Worm (Caenorhabditis elegans) whole organism, L4 larva: ENCODE data around the gene C25F9.4.

Source experiments
- F26F4.8 ChIP-seq: fragments of 200-800 bp; sonication (Bioruptor generic); conservative IDR thresholded peaks from 2 replicates; pipeline ENCODE4 v1.3.6; 2022; ENCODE audit warnings: missing genetic modification characterization, missing compliant biosample characterization
- F44E2.7 ChIP-seq: fragments of 200-800 bp; sonication (Bioruptor generic); IDR thresholded peaks from 2 replicates; pipeline ENCODE4 v2.1.2; 2022; ENCODE audit warnings: missing genetic modification characterization, missing compliant biosample characterization
- T26A8.4 ChIP-seq: fragments of 200-800 bp; sonication (Bioruptor generic); IDR thresholded peaks from 2 replicates; pipeline ENCODE4 v1.3.6; 2022; ENCODE audit warnings: missing genetic modification characterization, missing compliant biosample characterization
- Y48G9A.11 ChIP-seq: fragments of 200-800 bp; sonication (Bioruptor generic); IDR thresholded peaks from 2 replicates; pipeline ENCODE4 v1.3.6; 2022; ENCODE audit warnings: missing genetic modification reagents, missing genetic modification characterization, missing compliant biosample characterization
- Y75B8A.6 ChIP-seq: fragments of 200-800 bp; sonication (Bioruptor generic); IDR thresholded peaks from 2 replicates; pipeline ENCODE4 v1.3.6; 2022; ENCODE audit warnings: missing genetic modification reagents, missing genetic modification characterization, missing compliant biosample characterization
- aha-1 ChIP-seq: fragments of 150-350 bp; peaks from one replicate; lab custom pipeline; 2014; ENCODE audit warnings: missing biosample characterization, missing genetic modification characterization
- aly-2 ChIP-seq: sonication (generic microtip); optimal IDR thresholded peaks from 2 replicates; lab custom pipeline; 2018; ENCODE audit warnings: missing biosample characterization, missing genetic modification characterization
- ceh-20 ChIP-seq: fragments of 200-800 bp; sonication (Bioruptor generic); IDR thresholded peaks from 2 replicates; pipeline ENCODE4 v1.3.6; 2022; ENCODE audit warnings: missing genetic modification reagents, missing genetic modification characterization, missing compliant biosample characterization
- ceh-44 ChIP-seq: fragments of 200-800 bp; sonication (Bioruptor generic); IDR thresholded peaks from 2 replicates; pipeline ENCODE4 v1.3.6; 2022; ENCODE audit warnings: missing genetic modification reagents, missing genetic modification characterization, missing compliant biosample characterization
- ceh-82 ChIP-seq: sonication (generic microtip); optimal IDR thresholded peaks from 2 replicates; lab custom pipeline; 2017; ENCODE audit warnings: missing biosample characterization, missing genetic modification characterization
- cey-2 ChIP-seq: sonication (generic microtip); optimal IDR thresholded peaks from 3 replicates; lab custom pipeline; 2017; ENCODE audit warnings: missing genetic modification characterization, mild to moderate bottlenecking, missing compliant biosample characterization, antibody characterized with exemption, borderline replicate concordance; ENCODE audit not compliant: insufficient read depth
- ctbp-1 ChIP-seq: fragments of 200-800 bp; sonication (Bioruptor generic); IDR thresholded peaks from 2 replicates; pipeline ENCODE4 v1.3.6; 2022; ENCODE audit warnings: missing genetic modification reagents, missing genetic modification characterization, missing compliant biosample characterization
- daf-12 ChIP-seq: fragments of 150-350 bp; optimal IDR thresholded peaks from 2 replicates; lab custom pipeline; 2014; ENCODE audit warnings: missing biosample characterization, missing genetic modification reagents, missing genetic modification characterization
- daf-16 ChIP-seq, 3 experiments: sonication (generic microtip); optimal IDR thresholded peaks; 2 replicates each; lab custom pipeline; 2016 to 2017; ENCODE audit warnings: missing genetic modification characterization in 3 of 3, missing genetic modification reagents in 3 of 3, mild to moderate bottlenecking in 2 of 3, missing compliant biosample characterization in 2 of 3, missing biosample characterization in 1 of 3, moderate library complexity in 1 of 3
- daf-19 ChIP-seq: fragments of 200-800 bp; sonication (Bioruptor generic); conservative IDR thresholded peaks from 2 replicates; pipeline ENCODE4 v1.3.6; 2022; ENCODE audit warnings: missing genetic modification characterization, missing compliant biosample characterization
- daf-8 ChIP-seq: fragments of 200-800 bp; sonication (Bioruptor generic); IDR thresholded peaks from 2 replicates; pipeline ENCODE4 v1.3.6; 2022; ENCODE audit warnings: missing genetic modification characterization, missing compliant biosample characterization
- dmd-8 ChIP-seq: fragments of 200-800 bp; sonication (Bioruptor generic); IDR thresholded peaks from 2 replicates; pipeline ENCODE4 v1.3.6; 2022; ENCODE audit warnings: missing genetic modification characterization, missing compliant biosample characterization
- dmd-9 ChIP-seq: fragments of 200-800 bp; sonication (Bioruptor generic); IDR thresholded peaks from 2 replicates; pipeline ENCODE4 v1.3.6; 2022; ENCODE audit warnings: missing genetic modification reagents, missing genetic modification characterization, missing compliant biosample characterization
- duxl-1 ChIP-seq: sonication (generic microtip); optimal IDR thresholded peaks from 2 replicates; lab custom pipeline; 2016; ENCODE audit warnings: mild to moderate bottlenecking, missing genetic modification characterization, moderate library complexity, missing compliant biosample characterization; ENCODE audit not compliant: poor library complexity
- egl-43 ChIP-seq: fragments of 200-800 bp; sonication (Bioruptor generic); IDR thresholded peaks from 2 replicates; pipeline ENCODE4 v1.3.6; 2022; ENCODE audit warnings: missing genetic modification reagents, missing genetic modification characterization, missing compliant biosample characterization
- fos-1 ChIP-seq: fragments of 150-350 bp; optimal IDR thresholded peaks from 2 replicates; lab custom pipeline; 2014; ENCODE audit warnings: missing biosample characterization, missing genetic modification characterization
- hif-1 ChIP-seq, 2 experiments: sonication (generic microtip); optimal IDR thresholded peaks; 2 replicates each; lab custom pipeline; 2016 to 2017; ENCODE audit warnings: missing compliant biosample characterization in 2 of 2, missing genetic modification characterization in 2 of 2, missing genetic modification reagents in 2 of 2, missing genotype in 2 of 2, mild to moderate bottlenecking in 1 of 2
- hlh-11 ChIP-seq: fragments of 200-800 bp; sonication (Bioruptor generic); optimal IDR thresholded peaks from 2 replicates; lab custom pipeline; 2018; ENCODE audit warnings: mild to moderate bottlenecking, missing genetic modification characterization, missing compliant biosample characterization
- hlh-30 ChIP-seq: sonication (generic microtip); optimal IDR thresholded peaks from 2 replicates; lab custom pipeline; 2017; ENCODE audit warnings: antibody characterized with exemption, mild to moderate bottlenecking, missing genetic modification characterization, missing compliant biosample characterization; ENCODE audit not compliant: insufficient read depth
- lim-7 ChIP-seq: fragments of 200-800 bp; sonication (Bioruptor generic); IDR thresholded peaks from 2 replicates; pipeline ENCODE4 v1.3.6; 2022; ENCODE audit warnings: missing genetic modification characterization, missing compliant biosample characterization
- lin-39 ChIP-seq: fragments of 150-350 bp; optimal IDR thresholded peaks from 2 replicates; lab custom pipeline; 2014; ENCODE audit warnings: missing biosample characterization, missing genetic modification reagents, missing genetic modification characterization
- mdt-29 ChIP-seq: fragments of 200-800 bp; sonication (Bioruptor generic); IDR thresholded peaks from 2 replicates; pipeline ENCODE4 v1.3.6; 2022; ENCODE audit warnings: missing genetic modification reagents, missing genetic modification characterization, missing compliant biosample characterization
- mxl-2 ChIP-seq: fragments of 200-800 bp; sonication (Bioruptor generic); conservative IDR thresholded peaks from 2 replicates; pipeline ENCODE4 v1.3.6; 2022; ENCODE audit warnings: missing genetic modification reagents, missing genetic modification characterization, missing compliant biosample characterization
- nhr-111 ChIP-seq: fragments of 200-800 bp; sonication (Bioruptor generic); optimal IDR thresholded peaks from 2 replicates; lab custom pipeline; 2018; ENCODE audit warnings: mild to moderate bottlenecking, missing genetic modification characterization, missing compliant biosample characterization
- nhr-25 ChIP-seq: sonication (generic microtip); optimal IDR thresholded peaks from 2 replicates; lab custom pipeline; 2017; ENCODE audit warnings: missing genetic modification characterization, mild to moderate bottlenecking, missing compliant biosample characterization, antibody characterized with exemption, moderate library complexity, borderline replicate concordance; ENCODE audit not compliant: insufficient read depth
- nhr-28 ChIP-seq: fragments of 150-350 bp; optimal IDR thresholded peaks from 2 replicates; lab custom pipeline; 2014; ENCODE audit warnings: missing biosample characterization, missing genetic modification characterization
- nhr-41 ChIP-seq: fragments of 200-800 bp; sonication (Bioruptor generic); IDR thresholded peaks from 2 replicates; pipeline ENCODE4 v1.3.6; 2022; ENCODE audit warnings: missing genetic modification reagents, missing genetic modification characterization, missing compliant biosample characterization
- nhr-42 ChIP-seq: fragments of 200-800 bp; sonication (Bioruptor generic); IDR thresholded peaks from 2 replicates; pipeline ENCODE4 v1.3.6; 2022; ENCODE audit warnings: missing genetic modification characterization, missing compliant biosample characterization
- php-3 ChIP-seq: fragments of 200-800 bp; sonication (Bioruptor generic); IDR thresholded peaks from 2 replicates; pipeline ENCODE4 v1.3.6; 2022; ENCODE audit warnings: missing genetic modification reagents, missing genetic modification characterization, missing compliant biosample characterization
- saeg-2 ChIP-seq: fragments of 200-800 bp; sonication (Bioruptor generic); IDR thresholded peaks from 2 replicates; pipeline ENCODE4 v1.3.6; 2022; ENCODE audit warnings: missing genetic modification reagents, missing genetic modification characterization, missing compliant biosample characterization
- snpc-1.2 ChIP-seq: fragments of 200-800 bp; sonication (Bioruptor generic); IDR thresholded peaks from 2 replicates; pipeline ENCODE4 v1.3.6; 2022; ENCODE audit warnings: missing genetic modification reagents, missing genetic modification characterization, missing compliant biosample characterization
- tra-1 ChIP-seq: fragments of 200-800 bp; sonication (Bioruptor generic); IDR thresholded peaks from 2 replicates; pipeline ENCODE4 v1.3.6; 2022; ENCODE audit warnings: missing genetic modification reagents, missing genetic modification characterization, missing compliant biosample characterization
- unc-130 ChIP-seq: sonication (generic microtip); optimal IDR thresholded peaks from 2 replicates; lab custom pipeline; 2016; ENCODE audit warnings: missing genetic modification reagents, missing genetic modification characterization, missing compliant biosample characterization
- zfp-2 ChIP-seq: sonication (generic microtip); optimal IDR thresholded peaks from 2 replicates; lab custom pipeline; 2016; ENCODE audit warnings: mild to moderate bottlenecking, missing genetic modification characterization, missing compliant biosample characterization
- zip-11 ChIP-seq: fragments of 200-800 bp; sonication (Bioruptor generic); IDR thresholded peaks from 2 replicates; pipeline ENCODE4 v1.3.6; 2022; ENCODE audit warnings: missing genetic modification characterization, missing compliant biosample characterization
- ztf-11 ChIP-seq: fragments of 150-350 bp; optimal IDR thresholded peaks from 2 replicates; lab custom pipeline; 2014; ENCODE audit warnings: missing biosample characterization, missing genetic modification characterization
- ztf-7 ChIP-seq: fragments of 150-350 bp; optimal IDR thresholded peaks from 2 replicates; lab custom pipeline; 2014; ENCODE audit warnings: missing biosample characterization, missing genetic modification characterization

C25F9.4 gene

ce11 chrV:19431036-19431435 is 14.7 kb upstream of the C25F9.4 start, which contains the start of gene srw-85:
TSS of gene srw-85 (minus strand) at chrV:19431136.
- TF ChIP-seq zip-11 (GFP tag; lab: Robert Waterston, UW) (no peak), nhr-111 (GFP tag; lab: Kevin White, UChicago) (no peak), T26A8.4 (GFP tag; lab: Robert Waterston, UW) (no peak), nhr-42 (no peak), daf-19 (no peak), snpc-1.2 (GFP tag; lab: Robert Waterston, UW) (no peak), hlh-30 (no peak), zfp-2 (tag; lab: Kevin White, UChicago) (no peak), unc-130 (GFP tag; lab: Kevin White, UChicago) (no peak), egl-43 (GFP tag; lab: Robert Waterston, UW) (no peak), hif-1 (tag; optimal IDR thresholded peaks at IDR 0.05; lab: Kevin White, UChicago) (no peak), ceh-20 (GFP tag; lab: Robert Waterston, UW) (no peak), Y48G9A.11 (GFP tag; lab: Robert Waterston, UW) (no peak), cey-2 (tag; lab: Kevin White, UChicago) (no peak), dmd-9 (GFP tag; lab: Robert Waterston, UW) (no peak)

ce11 chrV:19430351-19430913 is 14.1 kb upstream of the C25F9.4 start:
- TF ChIP-seq nhr-111 (GFP tag; lab: Kevin White, UChicago) (peak; percentile 62), hlh-11 (tag; lab: Kevin White, UChicago) (peak; percentile 8), saeg-2 (0 out of 2 replicates have a peak, but pooled peaks have one; percentile 11), tra-1 (GFP tag; lab: Robert Waterston, UW) (0 out of 2 replicates have a peak, but pooled peaks have one; percentile 25), hlh-30 (peak; percentile 30), lin-39 (tag; lab: Kevin White, UChicago) (no peak), php-3 (GFP tag; lab: Robert Waterston, UW) (no peak), F26F4.8 (GFP tag; lab: Robert Waterston, UW) (0 out of 2 replicates have a peak, but pooled peaks have one; percentile 19), mxl-2 (GFP tag; lab: Robert Waterston, UW) (peak; percentile 63; the same call in 1 of the 2 replicates)

DNA sequence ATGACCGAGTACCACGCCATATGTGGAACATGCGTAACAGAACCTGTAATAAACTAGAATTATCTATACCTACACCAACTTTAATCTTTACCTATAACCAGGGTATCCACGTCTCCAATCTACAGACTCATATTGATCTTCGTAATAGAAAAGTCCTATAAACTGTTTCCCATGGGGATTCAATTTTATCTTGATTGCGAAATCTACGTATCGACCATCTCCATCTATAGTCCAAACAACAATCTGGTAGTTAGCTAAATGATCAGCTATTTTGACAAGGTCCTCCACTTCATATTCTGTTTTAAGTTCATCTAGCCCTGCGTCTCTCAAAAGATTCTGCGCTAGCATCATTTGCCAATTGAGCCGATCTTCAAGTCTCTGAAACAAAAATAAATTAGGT is 13.2 kb upstream of the C25F9.4 start:
- TF ChIP-seq daf-12 (tag; lab: Kevin White, UChicago) (no peak), mdt-29 (GFP tag; lab: Robert Waterston, UW) (no peak), aha-1 (tag; lab: Kevin White, UChicago) (no peak), ctbp-1 (no peak), Y75B8A.6 (GFP tag; lab: Robert Waterston, UW) (0 out of 2 replicates have a peak, but pooled peaks have one; percentile 47), ceh-44 (GFP tag; lab: Robert Waterston, UW) (no peak), nhr-111 (GFP tag; lab: Kevin White, UChicago) (no peak), dmd-8 (GFP tag; lab: Robert Waterston, UW) (no peak), tra-1 (GFP tag; lab: Robert Waterston, UW) (no peak)

ce11 chrV:19428936-19429335 is 12.6 kb upstream of the C25F9.4 start:
- TF ChIP-seq duxl-1 (no peak), F44E2.7 (GFP tag; lab: Robert Waterston, UW) (no peak), lim-7 (GFP tag; lab: Robert Waterston, UW) (no peak), ctbp-1 (no peak), T26A8.4 (GFP tag; lab: Robert Waterston, UW) (no peak), nhr-41 (GFP tag; lab: Robert Waterston, UW) (no peak), cey-2 (tag; lab: Kevin White, UChicago) (no peak), daf-16 (GFP tag; optimal IDR thresholded peaks at IDR 0.05; lab: Kevin White, UChicago) (no peak), daf-16 (tag; optimal IDR thresholded peaks at IDR 0.05; lab: Kevin White, UChicago) (no peak), aly-2 (no peak), ztf-7 (no peak), daf-8 (no peak), daf-19 (no peak), nhr-28 (tag; lab: Kevin White, UChicago) (no peak), ztf-11 (no peak), ceh-82 (tag; lab: Kevin White, UChicago) (no peak), fos-1 (tag; lab: Kevin White, UChicago) (no peak), nhr-25 (tag; lab: Kevin White, UChicago) (no peak), lin-39 (tag; lab: Kevin White, UChicago) (no peak)
